Worm (Caenorhabditis elegans) whole organism, L1 larva: Measurements from ENCODE around the gene F27E5.3.

Source experiments
- C04F5.9 ChIP-seq: sonication (generic microtip); optimal IDR thresholded peaks from 2 replicates; lab custom pipeline; 2016; ENCODE audit warnings: missing genetic modification characterization, missing compliant biosample characterization
- Y116A8C.19 ChIP-seq: sonication (generic microtip); optimal IDR thresholded peaks from 2 replicates; lab custom pipeline; 2016; ENCODE audit warnings: missing compliant biosample characterization, missing genetic modification characterization, borderline replicate concordance
- aha-1 ChIP-seq: fragments of 150-350 bp; optimal IDR thresholded peaks from 2 replicates; lab custom pipeline; 2014; ENCODE audit warnings: missing biosample characterization, missing genetic modification characterization
- alr-1 ChIP-seq: fragments of 200-800 bp; sonication (Bioruptor generic); optimal IDR thresholded peaks from 2 replicates; lab custom pipeline; 2018; ENCODE audit warnings: borderline replicate concordance, mild to moderate bottlenecking, missing genetic modification characterization, missing compliant biosample characterization
- aly-2 ChIP-seq: fragments of 150-350 bp; optimal IDR thresholded peaks from 2 replicates; lab custom pipeline; 2014; ENCODE audit warnings: missing biosample characterization, missing genetic modification characterization
- ama-1 ChIP-seq: fragments of 150-350 bp; optimal IDR thresholded peaks from 2 replicates; lab custom pipeline; 2014
- ceh-90 ChIP-seq: sonication (generic microtip); optimal IDR thresholded peaks from 2 replicates; lab custom pipeline; 2016; ENCODE audit warnings: missing genetic modification characterization, missing compliant biosample characterization
- dpl-1 ChIP-seq, 3 experiments: fragments of 150-350 bp in 2 of 3; sonication (generic microtip) in 1 of 3; optimal IDR thresholded peaks; 2 replicates each; lab custom pipeline; 2014 to 2017; ENCODE audit warnings: missing biosample characterization in 3 of 3, missing genetic modification characterization in 3 of 3, missing genetic modification reagents in 3 of 3
- efl-1 ChIP-seq, 4 experiments: fragments of 150-350 bp; optimal IDR thresholded peaks in 3 of 4; peaks in 1 of 4; 1 replicate in 1 of 4; 2 replicates in 3 of 4; lab custom pipeline; 2014; ENCODE audit warnings: missing biosample characterization in 2 of 4, missing genetic modification characterization in 2 of 4, missing genetic modification reagents in 2 of 4
- egl-27 ChIP-seq, 2 experiments: fragments of 150-350 bp in 1 of 2; sonication (generic microtip); optimal IDR thresholded peaks; 3 replicates each; lab custom pipeline; 2017 to 2018; ENCODE audit warnings: missing biosample characterization in 2 of 2, missing genetic modification characterization in 2 of 2, missing genetic modification reagents in 2 of 2
- elt-2 ChIP-seq: sonication (generic microtip); optimal IDR thresholded peaks from 2 replicates; lab custom pipeline; 2016; ENCODE audit warnings: missing genetic modification characterization, mild to moderate bottlenecking, inconsistent platforms, missing compliant biosample characterization, missing genetic modification reagents
- ets-5 ChIP-seq: fragments of 200-800 bp; sonication (Bioruptor generic); IDR thresholded peaks from 2 replicates; pipeline ENCODE4 v1.3.6; 2022; ENCODE audit warnings: missing genetic modification characterization, missing compliant biosample characterization
- fkh-10 ChIP-seq: sonication (generic microtip); optimal IDR thresholded peaks from 2 replicates; lab custom pipeline; 2017; ENCODE audit warnings: missing biosample characterization, missing genetic modification reagents, missing genetic modification characterization
- hpl-2 ChIP-seq: fragments of 150-350 bp; optimal IDR thresholded peaks from 2 replicates; lab custom pipeline; 2014; ENCODE audit warnings: missing biosample characterization, missing genetic modification reagents, missing genetic modification characterization
- irx-1 ChIP-seq: sonication (generic microtip); optimal IDR thresholded peaks from 2 replicates; lab custom pipeline; 2016; ENCODE audit warnings: missing genetic modification characterization, missing compliant biosample characterization
- isw-1 ChIP-seq: fragments of 200-800 bp; sonication (Bioruptor generic); IDR thresholded peaks from 2 replicates; pipeline ENCODE4 v1.3.6; 2022; ENCODE audit warnings: missing genetic modification characterization, missing compliant biosample characterization
- lin-13 ChIP-seq: fragments of 150-350 bp; optimal IDR thresholded peaks from 2 replicates; lab custom pipeline; 2014; ENCODE audit warnings: missing biosample characterization, missing genetic modification reagents, missing genetic modification characterization
- lin-14 ChIP-seq: fragments of 200-800 bp; sonication (Bioruptor generic); optimal IDR thresholded peaks from 2 replicates; lab custom pipeline; 2018; ENCODE audit warnings: mild to moderate bottlenecking, missing genetic modification characterization, moderate library complexity, missing compliant biosample characterization
- lin-15B ChIP-seq: fragments of 150-350 bp; sonication (generic microtip); optimal IDR thresholded peaks from 3 replicates; lab custom pipeline; 2014; ENCODE audit warnings: missing biosample characterization, missing genetic modification characterization
- lin-39 ChIP-seq: fragments of 150-350 bp; optimal IDR thresholded peaks from 2 replicates; lab custom pipeline; 2014; ENCODE audit warnings: missing biosample characterization, missing genetic modification reagents, missing genetic modification characterization
- lsy-2 ChIP-seq, 2 experiments: fragments of 150-350 bp; optimal IDR thresholded peaks; 2 replicates each; lab custom pipeline; 2014; ENCODE audit warnings: missing biosample characterization in 2 of 2, missing genetic modification characterization in 2 of 2
- mdl-1 ChIP-seq, 2 experiments: fragments of 150-350 bp; optimal IDR thresholded peaks; 2 replicates each; lab custom pipeline; 2014 to 2017; ENCODE audit warnings: missing biosample characterization in 2 of 2, missing genetic modification characterization in 2 of 2, inconsistent platforms in 1 of 2
- mef-2 ChIP-seq: fragments of 150-350 bp; optimal IDR thresholded peaks from 2 replicates; lab custom pipeline; 2014; ENCODE audit warnings: missing biosample characterization, missing genetic modification characterization
- nhr-19 ChIP-seq: fragments of 200-800 bp; sonication (Bioruptor generic); conservative IDR thresholded peaks from 2 replicates; pipeline ENCODE4 v1.3.6; 2022; ENCODE audit warnings: missing genetic modification characterization, missing compliant biosample characterization
- nhr-20 ChIP-seq: sonication (generic microtip); optimal IDR thresholded peaks from 2 replicates; lab custom pipeline; 2016; ENCODE audit warnings: mild to moderate bottlenecking, missing genetic modification characterization, missing compliant biosample characterization
- nhr-47 ChIP-seq: sonication (generic microtip); optimal IDR thresholded peaks from 2 replicates; lab custom pipeline; 2016; ENCODE audit warnings: mild to moderate bottlenecking, missing genetic modification characterization, moderate library complexity, missing compliant biosample characterization
- nhr-71 ChIP-seq: sonication (generic microtip); optimal IDR thresholded peaks from 2 replicates; lab custom pipeline; 2016; ENCODE audit warnings: mild to moderate bottlenecking, missing genetic modification characterization, moderate library complexity, missing compliant biosample characterization
- nhr-85 ChIP-seq: sonication (generic microtip); peaks from one replicate; lab custom pipeline; 2016; ENCODE audit warnings: missing genetic modification characterization, inconsistent platforms, missing compliant biosample characterization
- nhr-90 ChIP-seq: sonication (generic microtip); optimal IDR thresholded peaks from 2 replicates; lab custom pipeline; 2016; ENCODE audit warnings: mild to moderate bottlenecking, missing genetic modification characterization, missing compliant biosample characterization; ENCODE audit not compliant: poor library complexity
- rnt-1 ChIP-seq: sonication (generic microtip); optimal IDR thresholded peaks from 2 replicates; lab custom pipeline; 2016; ENCODE audit warnings: mild to moderate bottlenecking, missing genetic modification characterization, moderate library complexity, missing compliant biosample characterization
- skn-1 ChIP-seq: fragments of 150-350 bp; optimal IDR thresholded peaks from 2 replicates; lab custom pipeline; 2014; ENCODE audit warnings: missing biosample characterization, missing genetic modification characterization
- snpc-4 ChIP-seq: fragments of 150-350 bp; optimal IDR thresholded peaks from 2 replicates; lab custom pipeline; 2014; ENCODE audit warnings: missing biosample characterization, missing genetic modification characterization
- tbx-2 ChIP-seq: sonication (generic microtip); optimal IDR thresholded peaks from 2 replicates; lab custom pipeline; 2016; ENCODE audit warnings: missing genetic modification characterization, missing compliant biosample characterization
- unc-98 ChIP-seq: fragments of 200-800 bp; sonication (Bioruptor generic); IDR thresholded peaks from 2 replicates; pipeline ENCODE4 v1.3.6; 2022; ENCODE audit warnings: missing genetic modification characterization, missing compliant biosample characterization
- zip-4 ChIP-seq: fragments of 200-800 bp; sonication (Bioruptor generic); optimal IDR thresholded peaks from 2 replicates; lab custom pipeline; 2018; ENCODE audit warnings: mild to moderate bottlenecking, missing genetic modification characterization, moderate library complexity, missing compliant biosample characterization

F27E5.3 gene

DNA sequence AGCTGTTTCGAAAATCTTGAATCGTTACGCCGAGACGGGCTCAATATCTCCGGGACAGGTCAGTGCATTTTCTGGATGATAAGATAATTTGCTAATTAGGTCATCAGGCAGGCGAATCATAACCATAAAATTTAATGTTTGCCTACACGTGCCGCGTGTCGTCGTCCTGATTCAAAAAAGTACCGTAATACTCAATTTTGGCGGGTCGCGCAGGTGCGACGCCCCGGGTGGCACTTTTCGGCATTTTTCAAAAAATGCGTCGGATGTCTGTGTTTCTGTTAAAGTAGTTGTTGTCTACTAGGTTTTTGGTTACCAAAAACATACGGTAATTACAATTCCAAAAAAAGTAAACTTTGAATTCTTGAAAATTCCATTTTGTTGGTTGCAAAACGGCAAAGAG is 3.5 kb upstream of the F27E5.3 start (continued):
- no peak for TF ChIP-seq lin-15B (tag; lab: Kevin White, UChicago)
- TF ChIP-seq tbx-2 = no peak
- no peak for TF ChIP-seq skn-1 (tag; lab: Kevin White, UChicago)
- TF ChIP-seq efl-1 (optimal IDR thresholded peaks at IDR 0.05; lab: Kevin White, UChicago) = no peak
- TF ChIP-seq efl-1 (GFP tag; optimal IDR thresholded peaks at IDR 0.05 in 1 of 2; lab: Kevin White, UChicago) = peak in 1 of 2 experiments; percentile 49
- TF ChIP-seq unc-98 (GFP tag; lab: Robert Waterston, UW) = no peak
- TF ChIP-seq, all 84 proteins: peak for 4

DNA sequence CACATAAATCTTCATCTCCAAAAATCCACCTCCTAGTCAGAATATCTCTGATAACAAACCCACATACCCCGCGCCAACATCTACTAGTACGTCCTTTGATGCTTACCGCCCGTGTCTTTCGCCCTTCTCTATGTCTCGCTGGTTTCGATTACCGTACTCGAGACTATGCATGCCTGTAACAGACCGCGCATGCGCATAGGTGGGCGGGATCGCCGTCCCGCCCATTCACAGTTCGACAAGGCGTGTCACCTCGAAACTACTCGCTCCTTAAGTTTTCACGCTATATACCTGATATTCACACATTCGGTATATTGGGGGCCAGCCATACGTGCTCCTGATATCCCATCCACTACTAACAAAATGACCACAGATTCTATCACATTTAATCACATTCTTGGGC is 2.5 kb upstream of the F27E5.3 start, which contains the start of gene pax-3:
Gene pax-3, plus strand, starts transcription at position 83 of the 400 bp plus-strand sequence.
- no peak for TF ChIP-seq isw-1 (GFP tag; lab: Robert Waterston, UW)
- TF ChIP-seq nhr-19 (GFP tag; lab: Robert Waterston, UW) = no peak
- no peak for TF ChIP-seq nhr-71 (tag; lab: Kevin White, UChicago)
- TF ChIP-seq lin-14 (GFP tag; lab: Kevin White, UChicago) = peak; percentile 12
- peak; percentile 87 for TF ChIP-seq nhr-85 (tag; lab: Kevin White, UChicago)
- no peak for TF ChIP-seq aly-2
- no peak for TF ChIP-seq nhr-47 (tag; lab: Kevin White, UChicago)
- peak in 1 of 2 experiments; percentile 69 for TF ChIP-seq lsy-2 (tag; optimal IDR thresholded peaks at IDR 0.05; lab: Kevin White, UChicago)
- no peak for TF ChIP-seq nhr-20 (tag; lab: Kevin White, UChicago)
- TF ChIP-seq ama-1 (lab: Kevin White, UChicago) = no peak

DNA sequence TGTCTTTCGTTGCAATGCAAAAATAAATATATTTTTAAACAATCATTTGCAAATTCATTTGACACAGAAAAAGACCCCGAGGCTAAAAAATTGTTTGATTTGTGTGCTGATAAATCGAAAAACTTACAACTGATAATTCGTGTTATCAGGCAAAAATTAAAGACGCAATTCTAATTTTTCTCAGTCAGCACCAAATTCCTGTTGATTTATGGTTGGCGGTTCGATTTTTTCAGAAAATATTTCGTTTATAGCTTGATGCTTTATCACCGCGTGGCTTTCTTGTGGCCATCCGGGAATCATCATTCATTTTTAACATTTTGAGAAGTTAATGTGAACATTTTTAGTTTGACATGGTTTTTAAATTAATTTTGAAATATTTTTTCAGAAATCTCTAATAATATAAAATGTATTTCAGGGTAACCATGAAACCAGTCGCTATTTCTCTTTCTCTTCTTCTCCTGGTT is 4.8 kb downstream of the F27E5.3 start, which contains the start of gene asah-2:
Gene asah-2, plus strand, starts transcription at position 414 of the 464 bp plus-strand sequence.
- TF ChIP-seq ets-5 (GFP tag; lab: Robert Waterston, UW) = no peak
- peak; percentile 2 for TF ChIP-seq nhr-90 (tag; lab: Kevin White, UChicago)
- TF ChIP-seq lin-39 (tag; lab: Kevin White, UChicago) = no peak
- no peak for TF ChIP-seq mdl-1 (tag; optimal IDR thresholded peaks at IDR 0.05; lab: Kevin White, UChicago)
- no peak for TF ChIP-seq irx-1 (tag; lab: Kevin White, UChicago)
- no peak for TF ChIP-seq lin-13 (GFP tag; lab: Kevin White, UChicago)
- TF ChIP-seq rnt-1 (tag; lab: Kevin White, UChicago) = no peak
- no peak for TF ChIP-seq zip-4 (GFP tag; lab: Kevin White, UChicago)
- peak; percentile 83 for TF ChIP-seq elt-2 (tag; lab: Kevin White, UChicago)
- TF ChIP-seq ceh-90 (tag; lab: Kevin White, UChicago) = no peak
- no peak for TF ChIP-seq C04F5.9 (tag; lab: Kevin White, UChicago)
- TF ChIP-seq lin-14 (GFP tag; lab: Kevin White, UChicago) = no peak
- TF ChIP-seq aha-1 = no peak
- no peak for TF ChIP-seq fkh-10 (GFP tag; lab: Kevin White, UChicago)
- no peak for TF ChIP-seq egl-27 (tag; optimal IDR thresholded peaks at IDR 0.05; lab: Kevin White, UChicago)

DNA sequence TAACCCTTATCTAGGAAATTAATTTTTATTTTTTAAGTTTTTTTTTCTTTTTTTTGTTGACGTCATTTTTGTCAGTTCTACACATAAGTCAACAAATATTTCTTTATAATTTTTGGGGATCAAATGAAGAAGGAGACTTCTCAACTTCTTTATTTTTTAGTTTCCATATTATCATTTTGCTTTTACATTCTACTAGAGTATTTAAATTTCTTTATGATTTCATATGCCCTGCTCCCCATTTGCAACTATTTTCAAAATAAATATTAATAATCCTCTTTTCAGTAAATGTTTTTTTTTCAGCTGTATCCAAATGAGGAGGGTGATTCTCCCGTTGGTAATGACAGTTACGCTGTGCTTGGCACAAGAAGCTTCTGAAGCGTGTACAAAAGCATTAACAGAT is 6.6 kb downstream of the F27E5.3 start, which contains the start of gene phg-1:
Gene phg-1, plus strand, starts transcription at position 301 of the 400 bp plus-strand sequence.
- no peak for TF ChIP-seq mef-2 (tag; lab: Kevin White, UChicago)
- TF ChIP-seq Y116A8C.19 (tag; lab: Kevin White, UChicago) = no peak
- no peak for TF ChIP-seq nhr-90 (tag; lab: Kevin White, UChicago)
- TF ChIP-seq dpl-1 (GFP tag; optimal IDR thresholded peaks at IDR 0.05; lab: Kevin White, UChicago) = no peak
- TF ChIP-seq alr-1 (tag; lab: Kevin White, UChicago) = no peak
- TF ChIP-seq snpc-4 (tag; lab: Kevin White, UChicago) = no peak
- no peak for TF ChIP-seq hpl-2 (GFP tag; lab: Kevin White, UChicago)
- TF ChIP-seq, all 84 proteins: peak for 0
